Fruit fly (Drosophila melanogaster) whole organism, prepupa: Measurements from ENCODE around the gene Mdh2.

ENCODE experiments used
- CG11294 ChIP-seq: fragments of 200-800 bp; sonication (Bioruptor generic); IDR thresholded peaks from 2 replicates; pipeline ENCODE4 v1.3.6; 2022; ENCODE audit warnings: missing biosample characterization, missing genetic modification characterization
- CG11762 ChIP-seq: fragments of 200-800 bp; sonication (Bioruptor generic); optimal IDR thresholded peaks from 3 replicates; lab custom pipeline; 2016; ENCODE audit warnings: missing biosample characterization, missing genetic modification characterization; ENCODE audit not compliant: insufficient read depth
- CG15336 ChIP-seq: fragments of 200-800 bp; sonication (Bioruptor generic); IDR thresholded peaks from 2 replicates; pipeline ENCODE4 v1.3.6; 2022; ENCODE audit warnings: missing biosample characterization, missing genetic modification characterization
- Smox ChIP-seq: fragments of 200-800 bp; sonication (Bioruptor generic); optimal IDR thresholded peaks from 3 replicates; lab custom pipeline; 2016; ENCODE audit warnings: missing biosample characterization, missing genetic modification characterization
- Sox102F ChIP-seq: fragments of 200-800 bp; sonication (Bioruptor generic); optimal IDR thresholded peaks from 2 replicates; lab custom pipeline; 2016; ENCODE audit warnings: missing biosample characterization, mild to moderate bottlenecking, missing genetic modification characterization

- no peak for TF ChIP-seq Smox (GFP tag; lab: Kevin White, UChicago)
- peak; percentile 27 for TF ChIP-seq CG11762
- TF ChIP-seq Sox102F (GFP tag; lab: Kevin White, UChicago), result peak; percentile 56
- no peak for TF ChIP-seq CG15336 (GFP tag; lab: Robert Waterston, UW)
- no peak for TF ChIP-seq CG11294
Measured at dm6 chr3R:18198518-18199118, 27.6 kb upstream of the Mdh2 start.
